Worm (Caenorhabditis elegans): ENCODE data around the gene C15C8.8.

The C15C8.8 gene

DNA sequence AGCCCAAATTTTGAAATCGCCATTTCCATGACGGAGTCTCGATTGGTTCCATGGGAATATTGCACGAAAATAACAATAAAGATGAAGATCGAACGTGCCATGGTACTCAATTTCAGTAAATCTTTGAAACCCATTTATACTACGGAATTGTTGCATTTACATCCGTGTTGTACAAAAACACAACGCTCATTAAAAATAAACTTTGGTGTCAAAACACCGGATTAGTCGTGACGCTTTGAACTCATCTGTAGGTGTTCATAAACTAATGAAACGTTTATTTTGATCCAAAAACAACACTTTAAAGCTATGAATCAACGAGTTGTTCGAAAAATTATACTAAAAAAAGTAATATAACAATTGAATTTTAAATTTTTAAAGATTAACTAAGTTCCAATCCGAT lies 38.2 kb downstream of the C15C8.8 start, which contains the start of gene R11D1.4:
TSS of gene R11D1.4 (minus strand) at position 101 of the 400 bp plus-strand sequence.
- TF ChIP-seq tbx-2 (tag; optimal IDR thresholded peaks at IDR 0.05): no peak

DNA sequence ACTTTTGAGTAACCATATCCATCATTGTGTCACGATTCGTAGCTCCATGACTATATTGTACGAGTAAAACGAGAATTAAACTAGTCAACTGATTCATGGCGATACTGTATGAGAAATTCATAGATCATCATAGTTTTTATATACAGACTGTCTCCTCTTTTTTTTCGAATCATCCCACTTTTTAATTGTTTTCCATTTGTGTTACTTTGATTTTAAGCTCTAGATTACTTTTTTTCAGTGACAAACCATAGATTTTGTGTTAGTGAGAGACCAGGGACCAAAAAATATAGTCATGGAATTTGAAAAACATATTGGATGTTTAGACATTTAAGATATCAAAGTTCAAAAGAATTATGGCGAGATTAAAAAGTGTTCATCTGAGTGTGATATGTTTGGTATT lies 40.3 kb downstream of the C15C8.8 start, which contains the start of gene R11D1.3:
TSS of gene R11D1.3 (minus strand) at position 101 of the 400 bp plus-strand sequence.
- TF ChIP-seq ceh-31 (tag; optimal IDR thresholded peaks at IDR 0.05) (no peak), ceh-34 (tag; optimal IDR thresholded peaks at IDR 0.05) (no peak), ceh-14 (tag; optimal IDR thresholded peaks at IDR 0.05) (no peak), zip-5 (tag; optimal IDR thresholded peaks at IDR 0.05) (no peak), sox-2 (GFP tag; IDR thresholded peaks at IDR 0.05) (no peak)

DNA sequence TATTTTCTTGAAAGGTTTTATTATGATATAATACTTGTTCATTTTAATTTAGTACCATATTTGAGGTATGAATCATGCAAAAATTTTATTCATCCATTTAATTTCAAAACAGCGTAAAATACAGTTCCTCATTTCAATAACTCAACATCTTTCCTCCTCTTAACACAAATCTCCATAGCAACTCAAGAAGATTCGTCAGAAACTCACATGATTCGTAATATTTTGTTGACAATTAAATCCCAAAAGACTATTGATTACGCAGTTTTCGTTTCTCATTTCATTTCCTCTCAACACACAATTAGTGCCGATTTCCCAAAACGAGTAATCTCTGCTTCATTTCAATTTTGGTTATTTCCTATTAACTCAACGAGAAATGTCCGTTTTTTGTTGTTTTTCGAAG lies 44.0 kb downstream of the C15C8.8 start, which contains the start of gene R11D1.2:
TSS of gene R11D1.2 (plus strand) at position 301 of the 400 bp plus-strand sequence.
- TF ChIP-seq Y22D7AL.16 (tag; optimal IDR thresholded peaks at IDR 0.05) (no peak), ceh-31 (tag; optimal IDR thresholded peaks at IDR 0.05) (no peak), unc-55 (GFP tag; optimal IDR thresholded peaks at IDR 0.05) (no peak), zip-5 (tag; optimal IDR thresholded peaks at IDR 0.05) (no peak), C08G9.2 (tag; optimal IDR thresholded peaks at IDR 0.05) (no peak), ceh-30 (tag; optimal IDR thresholded peaks at IDR 0.05) (no peak), rnt-1 (tag; optimal IDR thresholded peaks at IDR 0.05) (no peak), ceh-2 (tag; optimal IDR thresholded peaks at IDR 0.05) (no peak), dve-1 (tag; optimal IDR thresholded peaks at IDR 0.05) (no peak), eyg-1 (tag; optimal IDR thresholded peaks at IDR 0.05) (no peak), pros-1 (tag; optimal IDR thresholded peaks at IDR 0.05) (no peak)

DNA sequence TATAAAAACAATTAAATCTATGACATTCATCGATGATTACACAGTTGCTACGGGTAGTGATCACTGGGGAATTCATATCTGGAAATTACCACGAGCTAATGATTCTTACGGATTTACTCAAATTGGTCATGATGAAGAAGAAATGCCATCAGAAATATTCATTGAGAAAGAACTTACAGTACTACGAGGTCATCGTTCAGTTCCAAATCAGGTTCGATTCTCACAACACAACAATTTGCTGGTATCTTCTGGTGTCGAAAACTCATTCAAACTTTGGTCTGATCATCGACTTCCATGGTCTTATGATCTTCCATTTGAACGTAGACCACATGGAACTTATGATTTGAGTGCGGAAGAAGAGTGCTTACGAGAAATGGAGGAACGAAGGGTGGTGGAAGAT lies 45.8 kb downstream of the C15C8.8 start:
- TF ChIP-seq pax-1 (tag; optimal IDR thresholded peaks at IDR 0.05) (no peak), T23F11.4 (GFP tag; optimal IDR thresholded peaks at IDR 0.05) (no peak), ceh-22 (tag; optimal IDR thresholded peaks at IDR 0.05) (no peak), hlh-8 (tag; optimal IDR thresholded peaks at IDR 0.05) (no peak), ceh-18 (tag; optimal IDR thresholded peaks at IDR 0.05) (no peak), elt-4 (tag; optimal IDR thresholded peaks at IDR 0.05) (no peak)

DNA sequence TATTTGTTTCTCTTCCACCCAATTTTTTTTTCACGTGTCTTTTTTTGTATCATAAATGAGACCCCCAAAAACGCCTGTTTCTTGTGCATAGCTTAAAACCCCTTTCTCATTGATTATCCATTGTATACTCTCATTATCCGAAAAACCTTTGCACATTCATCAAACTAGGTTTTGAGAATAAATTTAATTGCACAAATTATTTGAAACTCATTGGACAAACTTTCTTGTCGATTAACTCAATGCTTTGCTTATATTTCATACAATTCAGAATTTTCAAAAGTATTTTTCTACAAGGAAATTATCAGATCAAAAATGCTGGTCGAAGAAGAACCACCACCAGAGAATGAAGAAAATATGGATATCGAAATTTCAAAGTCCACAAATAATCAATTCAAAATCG lies 48.2 kb downstream of the C15C8.8 start, which contains the start of gene R11D1.1:
TSS of gene R11D1.1 (plus strand) at position 301 of the 400 bp plus-strand sequence.
- TF ChIP-seq pha-4 (tag; optimal IDR thresholded peaks at IDR 0.05): no peak
- no peak for TF ChIP-seq ceh-6 (GFP tag; optimal IDR thresholded peaks at IDR 0.05)
- no peak for TF ChIP-seq F13H6.1 (tag; optimal IDR thresholded peaks at IDR 0.05)
- no peak for TF ChIP-seq K09A11.1 (tag; optimal IDR thresholded peaks at IDR 0.05; ENCODE audit: insufficient read depth)
- TF ChIP-seq dve-1 (tag; optimal IDR thresholded peaks at IDR 0.05): no peak
- TF ChIP-seq ztf-16 (tag; optimal IDR thresholded peaks at IDR 0.05): no peak
- TF ChIP-seq gmeb-2 (tag; optimal IDR thresholded peaks at IDR 0.05): no peak
- TF ChIP-seq ceh-45 (GFP tag; IDR thresholded peaks at IDR 0.05): no peak
- no peak for TF ChIP-seq K02D7.2 (tag; optimal IDR thresholded peaks at IDR 0.05)
- TF ChIP-seq sdc-2 (tag; optimal IDR thresholded peaks at IDR 0.05): no peak
- no peak for TF ChIP-seq dmd-4 (tag; optimal IDR thresholded peaks at IDR 0.05; ENCODE audit: borderline replicate concordance)
- no peak for TF ChIP-seq lin-11 (tag; optimal IDR thresholded peaks at IDR 0.05)
- no peak for TF ChIP-seq mec-3 (tag; optimal IDR thresholded peaks at IDR 0.05; ENCODE audit: borderline replicate concordance)
- no peak for TF ChIP-seq che-1 (tag; optimal IDR thresholded peaks at IDR 0.05)
- TF ChIP-seq ceh-30 (tag; optimal IDR thresholded peaks at IDR 0.05): no peak
- TF ChIP-seq nhr-232 (tag; optimal IDR thresholded peaks at IDR 0.05): no peak
- TF ChIP-seq ceh-31 (tag; optimal IDR thresholded peaks at IDR 0.05): no peak
- no peak for TF ChIP-seq ama-1 (optimal IDR thresholded peaks at IDR 0.05)
- TF ChIP-seq rnt-1 (tag; optimal IDR thresholded peaks at IDR 0.05): no peak

Data from whole organism, late embryonic.